Fruit fly (Drosophila melanogaster) whole organism, embryonic: ENCODE data around the gene ssp5.
A peak's percentile ranks its signal among the peaks of the same experiment; 100 is the strongest.

Source experiments
- Ada2b ChIP-seq: fragments of 200-800 bp; sonication (Bioruptor generic); IDR thresholded peaks from 2 replicates; pipeline ENCODE4 v1.3.6; 2022; ENCODE audit warnings: missing biosample characterization, missing genetic modification characterization
- B-H2 ChIP-seq: fragments of 200-800 bp; sonication (Bioruptor generic); optimal IDR thresholded peaks from 2 replicates; lab custom pipeline; 2018; ENCODE audit warnings: missing biosample characterization, mild to moderate bottlenecking, missing genetic modification characterization
- Bdp1 ChIP-seq: fragments of 200-800 bp; sonication (Bioruptor generic); optimal IDR thresholded peaks from 3 replicates; lab custom pipeline; 2016; ENCODE audit warnings: missing biosample characterization, missing genetic modification characterization
- CG10147 ChIP-seq: fragments of 200-800 bp; sonication (Bioruptor generic); optimal IDR thresholded peaks from 2 replicates; lab custom pipeline; 2019; ENCODE audit warnings: missing biosample characterization, mild to moderate bottlenecking, missing genetic modification characterization, moderate library complexity
- CG10565 ChIP-seq: fragments of 200-800 bp; sonication (Bioruptor generic); optimal IDR thresholded peaks from 3 replicates; lab custom pipeline; 2016; ENCODE audit warnings: missing biosample characterization, mild to moderate bottlenecking, missing genetic modification characterization
- CG14965 ChIP-seq: fragments of 200-800 bp; sonication (Bioruptor generic); optimal IDR thresholded peaks from 2 replicates; lab custom pipeline; 2016; ENCODE audit warnings: missing biosample characterization, missing genetic modification characterization, borderline replicate concordance
- CG15479 ChIP-seq: fragments of 200-800 bp; sonication (Bioruptor generic); optimal IDR thresholded peaks from 3 replicates; lab custom pipeline; 2019; ENCODE audit warnings: missing biosample characterization, mild to moderate bottlenecking, missing genetic modification characterization, moderate library complexity
- CG1602 ChIP-seq: fragments of 200-800 bp; sonication (Bioruptor generic); optimal IDR thresholded peaks from 3 replicates; lab custom pipeline; 2016; ENCODE audit warnings: missing biosample characterization, missing genetic modification characterization
- CG17912 ChIP-seq: fragments of 200-800 bp; sonication (Bioruptor generic); optimal IDR thresholded peaks from 2 replicates; lab custom pipeline; 2018; ENCODE audit warnings: missing biosample characterization, mild to moderate bottlenecking, missing genetic modification characterization
- CG18599 ChIP-seq: fragments of 200-800 bp; sonication (Bioruptor generic); optimal IDR thresholded peaks from 3 replicates; lab custom pipeline; 2017; ENCODE audit warnings: missing biosample characterization, missing genetic modification characterization, mild to moderate bottlenecking, moderate library complexity, missing genetic modification reagents
- CG3065 ChIP-seq: fragments of 200-800 bp; sonication (Bioruptor generic); optimal IDR thresholded peaks from 2 replicates; lab custom pipeline; 2016; ENCODE audit warnings: missing biosample characterization, missing genetic modification characterization
- CG3163 ChIP-seq: fragments of 200-800 bp; sonication (Bioruptor generic); optimal IDR thresholded peaks from 3 replicates; lab custom pipeline; 2016; ENCODE audit warnings: missing biosample characterization, missing genetic modification characterization
- CG32532 ChIP-seq: fragments of 200-800 bp; sonication (Bioruptor generic); IDR thresholded peaks from 2 replicates; pipeline ENCODE4 v1.3.6; 2022; ENCODE audit warnings: missing biosample characterization, missing genetic modification characterization
- CG33557 ChIP-seq: fragments of 200-800 bp; sonication (Bioruptor generic); optimal IDR thresholded peaks from 2 replicates; lab custom pipeline; 2019; ENCODE audit warnings: missing biosample characterization, mild to moderate bottlenecking, missing genetic modification characterization, moderate library complexity
- CG34224 ChIP-seq: fragments of 200-800 bp; sonication (Bioruptor generic); IDR thresholded peaks from 3 replicates; pipeline ENCODE4 v1.3.6; 2022; ENCODE audit warnings: missing biosample characterization, missing genetic modification characterization; ENCODE audit not compliant: partially characterized antibody
- CG4282 ChIP-seq: fragments of 200-800 bp; sonication (Bioruptor generic); optimal IDR thresholded peaks from 2 replicates; lab custom pipeline; 2016; ENCODE audit warnings: missing biosample characterization, missing genetic modification characterization
- CG43689 ChIP-seq: fragments of 200-800 bp; sonication (Bioruptor generic); IDR thresholded peaks from 2 replicates; pipeline ENCODE4 v1.3.6; 2022; ENCODE audit warnings: missing biosample characterization, missing genetic modification characterization
- CG4707 ChIP-seq: fragments of 200-800 bp; sonication (Bioruptor generic); optimal IDR thresholded peaks from 2 replicates; lab custom pipeline; 2018; ENCODE audit warnings: missing biosample characterization, mild to moderate bottlenecking, missing genetic modification characterization, moderate library complexity
- CG5953 ChIP-seq: fragments of 200-800 bp; sonication (Bioruptor generic); IDR thresholded peaks from 2 replicates; pipeline ENCODE4 v1.3.6; 2022; ENCODE audit warnings: missing biosample characterization, missing genetic modification characterization
- CG6791 ChIP-seq: fragments of 200-800 bp; sonication (Bioruptor generic); IDR thresholded peaks from 3 replicates; pipeline ENCODE4 v1.3.6; 2022; ENCODE audit warnings: missing biosample characterization, missing genetic modification characterization; ENCODE audit not compliant: partially characterized antibody
- CG7271 ChIP-seq: fragments of 200-800 bp; sonication (Bioruptor generic); optimal IDR thresholded peaks from 2 replicates; lab custom pipeline; 2018; ENCODE audit warnings: missing biosample characterization, mild to moderate bottlenecking, missing genetic modification characterization, moderate library complexity
- CG7745 ChIP-seq: fragments of 200-800 bp; sonication (Bioruptor generic); optimal IDR thresholded peaks from 2 replicates; lab custom pipeline; 2018; ENCODE audit warnings: missing biosample characterization, mild to moderate bottlenecking, missing genetic modification characterization, moderate library complexity
- CG8944 ChIP-seq: fragments of 200-800 bp; sonication (Bioruptor generic); optimal IDR thresholded peaks from 3 replicates; lab custom pipeline; 2016; ENCODE audit warnings: missing biosample characterization, missing genetic modification characterization
- D19B ChIP-seq: fragments of 200-800 bp; sonication (Bioruptor generic); optimal IDR thresholded peaks from 2 replicates; lab custom pipeline; 2017; ENCODE audit warnings: missing biosample characterization, mild to moderate bottlenecking, missing genetic modification characterization
- ERR ChIP-seq: fragments of 200-800 bp; sonication (Bioruptor generic); optimal IDR thresholded peaks from 2 replicates; lab custom pipeline; 2016; ENCODE audit warnings: missing biosample characterization, missing genetic modification characterization
- Ets65A ChIP-seq: fragments of 200-800 bp; sonication (Bioruptor generic); peaks from one replicate; lab custom pipeline; 2016; ENCODE audit warnings: missing biosample characterization, missing genetic modification characterization
- Fer2 ChIP-seq: fragments of 200-800 bp; sonication (Bioruptor generic); optimal IDR thresholded peaks from 2 replicates; lab custom pipeline; 2018; ENCODE audit warnings: missing biosample characterization, mild to moderate bottlenecking, missing genetic modification characterization, moderate library complexity
- Oli ChIP-seq: fragments of 200-800 bp; sonication (Bioruptor generic); optimal IDR thresholded peaks from 2 replicates; lab custom pipeline; 2018; ENCODE audit warnings: missing biosample characterization, mild to moderate bottlenecking, missing genetic modification characterization, moderate library complexity
- Sox100B ChIP-seq: fragments of 200-800 bp; sonication (Bioruptor generic); optimal IDR thresholded peaks from 3 replicates; lab custom pipeline; 2018; ENCODE audit warnings: missing biosample characterization, mild to moderate bottlenecking, missing genetic modification characterization
- Tbp ChIP-seq: fragments of >200 bp; optimal IDR thresholded peaks from 2 replicates; lab custom pipeline; 2018; ENCODE audit warnings: missing biosample characterization, missing genetic modification characterization
- ato ChIP-seq: fragments of 200-800 bp; sonication (Bioruptor generic); IDR thresholded peaks from 2 replicates; pipeline ENCODE4 v1.3.6; 2022; ENCODE audit warnings: missing biosample characterization, missing genetic modification characterization; ENCODE audit not compliant: partially characterized antibody
- az2 ChIP-seq: fragments of 200-800 bp; sonication (Bioruptor generic); optimal IDR thresholded peaks from 3 replicates; lab custom pipeline; 2016; ENCODE audit warnings: missing biosample characterization, missing genetic modification characterization
- bigmax ChIP-seq: fragments of 200-800 bp; sonication (Bioruptor generic); optimal IDR thresholded peaks from 2 replicates; lab custom pipeline; 2018; ENCODE audit warnings: missing biosample characterization, mild to moderate bottlenecking, missing genetic modification characterization
- btn ChIP-seq: fragments of 200-800 bp; sonication (Bioruptor generic); optimal IDR thresholded peaks from 2 replicates; lab custom pipeline; 2016; ENCODE audit warnings: missing biosample characterization, missing genetic modification characterization
- croc ChIP-seq: fragments of 200-800 bp; sonication (Bioruptor generic); conservative IDR thresholded peaks from 3 replicates; pipeline ENCODE4 v1.3.6; 2022; ENCODE audit warnings: missing biosample characterization, missing genetic modification characterization
- dysf ChIP-seq: fragments of 200-800 bp; sonication (Bioruptor generic); IDR thresholded peaks from 3 replicates; pipeline ENCODE4 v1.3.6; 2022; ENCODE audit warnings: missing biosample characterization, missing genetic modification characterization
- fd102C ChIP-seq: fragments of 200-800 bp; sonication (Bioruptor generic); optimal IDR thresholded peaks from 2 replicates; lab custom pipeline; 2018; ENCODE audit warnings: missing biosample characterization, mild to moderate bottlenecking, missing genetic modification characterization, moderate library complexity
- gcm2 ChIP-seq: fragments of 200-800 bp; sonication (Bioruptor generic); optimal IDR thresholded peaks from 2 replicates; lab custom pipeline; 2016; ENCODE audit warnings: missing biosample characterization, missing genetic modification characterization
- gfzf ChIP-seq: fragments of 200-800 bp; sonication (Bioruptor generic); optimal IDR thresholded peaks from 2 replicates; lab custom pipeline; 2016; ENCODE audit warnings: missing biosample characterization, mild to moderate bottlenecking, missing genetic modification characterization, moderate library complexity
- mirr ChIP-seq: fragments of 200-800 bp; sonication (Bioruptor generic); optimal IDR thresholded peaks from 3 replicates; lab custom pipeline; 2018; ENCODE audit warnings: missing biosample characterization, mild to moderate bottlenecking, missing genetic modification characterization
- nmo ChIP-seq: fragments of 200-800 bp; sonication (Bioruptor generic); optimal IDR thresholded peaks from 2 replicates; lab custom pipeline; 2018; ENCODE audit warnings: missing biosample characterization, mild to moderate bottlenecking, missing genetic modification characterization, moderate library complexity
- oc ChIP-seq: fragments of 200-800 bp; sonication (Bioruptor generic); optimal IDR thresholded peaks from 2 replicates; lab custom pipeline; 2018; ENCODE audit warnings: missing biosample characterization, mild to moderate bottlenecking, missing genetic modification characterization, moderate library complexity
- onecut ChIP-seq: fragments of 200-800 bp; sonication (Bioruptor generic); IDR thresholded peaks from 2 replicates; pipeline ENCODE4 v1.3.6; 2022; ENCODE audit warnings: missing biosample characterization, missing genetic modification characterization
- pnt ChIP-seq: fragments of 200-800 bp; sonication (Bioruptor generic); optimal IDR thresholded peaks from 3 replicates; lab custom pipeline; 2016; ENCODE audit warnings: missing biosample characterization, missing genetic modification characterization
- pum ChIP-seq: fragments of 200-800 bp; sonication (Bioruptor generic); optimal IDR thresholded peaks from 2 replicates; lab custom pipeline; 2016; ENCODE audit warnings: missing biosample characterization, missing genetic modification characterization
- sisA ChIP-seq: fragments of 200-800 bp; sonication (Bioruptor generic); IDR thresholded peaks from 2 replicates; pipeline ENCODE4 v1.3.6; 2022; ENCODE audit warnings: missing biosample characterization, missing genetic modification characterization
- slou ChIP-seq: fragments of 200-800 bp; sonication (Bioruptor generic); optimal IDR thresholded peaks from 3 replicates; lab custom pipeline; 2016; ENCODE audit warnings: missing biosample characterization, missing genetic modification characterization
- slp2 ChIP-seq: fragments of 200-800 bp; sonication (Bioruptor generic); optimal IDR thresholded peaks from 2 replicates; lab custom pipeline; 2016; ENCODE audit warnings: missing biosample characterization, missing genetic modification characterization
- vvl ChIP-seq: fragments of 200-800 bp; sonication (Bioruptor generic); IDR thresholded peaks from 2 replicates; pipeline ENCODE4 v1.3.6; 2022; ENCODE audit warnings: missing biosample characterization, missing genetic modification characterization
- wdn ChIP-seq: fragments of 200-800 bp; sonication (Bioruptor generic); IDR thresholded peaks from 2 replicates; pipeline ENCODE4 v1.3.6; 2022; ENCODE audit warnings: missing biosample characterization, missing genetic modification characterization
- zen2 ChIP-seq: fragments of 200-800 bp; sonication (Bioruptor generic); IDR thresholded peaks from 3 replicates; pipeline ENCODE4 v1.3.6; 2022; ENCODE audit warnings: missing biosample characterization, missing genetic modification characterization; ENCODE audit not compliant: partially characterized antibody

ssp5 gene

dm6 chr3R:12078961-12079360 is 46.0 kb downstream of the ssp5 start (continued):
- peak; percentile 87 for TF ChIP-seq dysf (GFP tag; lab: Robert Waterston, UW)
- peak; percentile 66 for TF ChIP-seq Sox100B (GFP tag; lab: Kevin White, UChicago)
- peak; percentile 24 for TF ChIP-seq CG1602 (GFP tag; lab: Kevin White, UChicago)
- TF ChIP-seq CG10565 (GFP tag; lab: Kevin White, UChicago), result no peak
- peak; percentile 83 for TF ChIP-seq Ada2b (GFP tag; lab: Robert Waterston, UW)
- TF ChIP-seq CG32532 (GFP tag; lab: Robert Waterston, UW), result peak; percentile 88
- no peak for TF ChIP-seq CG14965
- TF ChIP-seq mirr (GFP tag; lab: Kevin White, UChicago), result no peak
- no peak for TF ChIP-seq CG15479
- no peak for TF ChIP-seq gfzf (GFP tag; lab: Kevin White, UChicago)
- peak; percentile 93 for TF ChIP-seq CG18599
- no peak for TF ChIP-seq CG7745
- no peak for TF ChIP-seq btn (GFP tag; lab: Kevin White, UChicago)
- no peak for TF ChIP-seq CG6791 (GFP tag; lab: Robert Waterston, UW)
- peak; percentile 48; the same call in 2 of the 3 replicates for TF ChIP-seq croc
- no peak for TF ChIP-seq ERR
- TF ChIP-seq CG4707 (GFP tag; lab: Kevin White, UChicago), result no peak
- peak; percentile 74 for TF ChIP-seq sisA
- peak; percentile 48 for TF ChIP-seq slou (GFP tag; lab: Kevin White, UChicago)
- peak; percentile 72 for TF ChIP-seq Oli (tag; lab: Kevin White, UChicago)
- TF ChIP-seq oc, result no peak
- TF ChIP-seq Fer2, result peak; percentile 61
- TF ChIP-seq pnt (GFP tag; lab: Kevin White, UChicago), result no peak
- TF ChIP-seq zen2, result no peak
- no peak for TF ChIP-seq CG3163 (GFP tag; lab: Kevin White, UChicago)
- TF ChIP-seq CG10147 (GFP tag; lab: Kevin White, UChicago), result peak; percentile 79
- TF ChIP-seq CG17912 (GFP tag; lab: Kevin White, UChicago), result no peak
- TF ChIP-seq Bdp1 (GFP tag; lab: Kevin White, UChicago), result no peak
- TF ChIP-seq D19B (GFP tag; lab: Kevin White, UChicago), result peak; percentile 40
- no peak for TF ChIP-seq CG8944 (GFP tag; lab: Kevin White, UChicago)
- TF ChIP-seq CG3065 (GFP tag; lab: Kevin White, UChicago), result peak; percentile 7
- TF ChIP-seq CG5953 (GFP tag; lab: Robert Waterston, UW), result peak; percentile 24; the same call in 1 of the 2 replicates
- TF ChIP-seq pum (GFP tag; lab: Kevin White, UChicago), result no peak
- TF ChIP-seq az2 (GFP tag; lab: Kevin White, UChicago), result peak; percentile 52
- TF ChIP-seq CG34224 (GFP tag; lab: Robert Waterston, UW), result no peak
- TF ChIP-seq CG7271 (tag; lab: Kevin White, UChicago), result no peak
- TF ChIP-seq slp2 (GFP tag; lab: Kevin White, UChicago), result no peak
- no peak for TF ChIP-seq gcm2 (GFP tag; lab: Kevin White, UChicago)
- no peak for TF ChIP-seq CG4282 (GFP tag; lab: Kevin White, UChicago)
- peak; percentile 30 for TF ChIP-seq Ets65A
- TF ChIP-seq B-H2 (GFP tag; lab: Kevin White, UChicago), result peak; percentile 66
- no peak for TF ChIP-seq CG33557 (GFP tag; lab: Kevin White, UChicago)
- no peak for TF ChIP-seq ato (GFP tag; lab: Robert Waterston, UW)
- peak; percentile 52 for TF ChIP-seq onecut
- peak; percentile 68 for TF ChIP-seq wdn (GFP tag; lab: Robert Waterston, UW)
- TF ChIP-seq vvl, result peak; percentile 92; the same call in 1 of the 2 replicates
- TF ChIP-seq fd102C (GFP tag; lab: Kevin White, UChicago), result no peak
- TF ChIP-seq CG43689 (GFP tag; lab: Robert Waterston, UW), result peak; percentile 59; the same call in 1 of the 2 replicates
- TF ChIP-seq nmo (GFP tag; lab: Kevin White, UChicago), result peak; percentile 71
- no peak for TF ChIP-seq Tbp (GFP tag; lab: Kevin White, UChicago)
- TF ChIP-seq bigmax (GFP tag; lab: Kevin White, UChicago), result no peak
